Worm (Caenorhabditis elegans) whole organism, L2 larva: ENCODE data around the gene col-88.

Experiments
- egl-27 ChIP-seq: sonication (generic microtip); optimal IDR thresholded peaks from 3 replicates; lab custom pipeline; 2017; ENCODE audit warnings: missing biosample characterization, missing genetic modification reagents, missing genetic modification characterization
- sma-9 ChIP-seq, 2 experiments: fragments of 150-350 bp in 1 of 2; sonication (generic microtip) in 1 of 2; optimal IDR thresholded peaks; 2 replicates each; lab custom pipeline; 2014 to 2016; ENCODE audit warnings: missing genetic modification characterization in 2 of 2, mild to moderate bottlenecking in 1 of 2, missing biosample characterization in 1 of 2, missing compliant biosample characterization in 1 of 2, missing genetic modification reagents in 1 of 2, moderate library complexity in 1 of 2
- snpc-4 ChIP-seq: fragments of 150-350 bp; optimal IDR thresholded peaks from 2 replicates; lab custom pipeline; 2014; ENCODE audit warnings: missing biosample characterization, missing genetic modification characterization

DNA sequence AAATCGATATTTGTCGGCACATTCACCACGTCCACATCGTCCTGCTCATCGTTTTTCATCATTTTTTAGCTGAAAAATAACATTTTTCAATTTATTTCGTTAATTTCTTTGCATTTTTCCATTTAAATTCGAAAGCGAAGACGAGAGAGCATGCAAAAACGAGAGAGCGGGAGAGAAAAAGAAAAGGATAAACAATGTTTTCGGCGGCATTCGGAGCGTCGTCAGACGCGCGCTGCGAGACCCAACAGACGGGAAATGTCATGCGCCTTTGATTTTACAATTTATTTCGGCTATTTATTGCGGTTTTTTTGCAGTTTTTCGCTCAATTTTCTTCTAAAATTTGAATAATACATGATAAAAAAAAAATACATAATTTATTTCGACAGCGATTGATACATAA, 45.5 kb downstream of the col-88 start, which contains the start of gene attf-3:
- TF ChIP-seq snpc-4 (tag; lab: Kevin White, UChicago): no peak
- no peak for TF ChIP-seq sma-9 (GFP tag; optimal IDR thresholded peaks at IDR 0.05; lab: Kevin White, UChicago)
- no peak for TF ChIP-seq sma-9 (tag; optimal IDR thresholded peaks at IDR 0.05; lab: Kevin White, UChicago)
- no peak for TF ChIP-seq egl-27
